Worm (Caenorhabditis elegans) whole organism, young adult: Measurements from ENCODE around the gene ZK402.1.

Experiments
- F22D6.2 ChIP-seq: sonication (generic microtip); optimal IDR thresholded peaks from 2 replicates; lab custom pipeline; 2016; ENCODE audit warnings: mild to moderate bottlenecking, missing genetic modification characterization, missing compliant biosample characterization
- F23B12.7 ChIP-seq: sonication (generic microtip); optimal IDR thresholded peaks from 2 replicates; lab custom pipeline; 2017; ENCODE audit warnings: missing genetic modification characterization, mild to moderate bottlenecking, missing compliant biosample characterization, antibody characterized with exemption, moderate library complexity; ENCODE audit not compliant: insufficient read depth
- F37B4.10 ChIP-seq: fragments of 200-800 bp; sonication (Bioruptor generic); IDR thresholded peaks from 2 replicates; pipeline ENCODE4 v1.3.6; 2022; ENCODE audit warnings: missing genetic modification characterization, missing compliant biosample characterization
- F52B5.7 ChIP-seq: sonication (generic microtip); optimal IDR thresholded peaks from 2 replicates; lab custom pipeline; 2016; ENCODE audit warnings: mild to moderate bottlenecking, missing genetic modification characterization, missing compliant biosample characterization
- F55B11.4 ChIP-seq: sonication (generic microtip); optimal IDR thresholded peaks from 2 replicates; lab custom pipeline; 2016; ENCODE audit warnings: missing compliant biosample characterization, missing genetic modification characterization, borderline replicate concordance; ENCODE audit not compliant: insufficient read depth
- K11D2.4 ChIP-seq: fragments of 200-800 bp; sonication (Bioruptor generic); IDR thresholded peaks from 2 replicates; pipeline ENCODE4 v1.3.6; 2022; ENCODE audit warnings: missing genetic modification reagents, missing genetic modification characterization, missing compliant biosample characterization
- Y53G8AR.9 ChIP-seq: fragments of 200-800 bp; sonication (Bioruptor generic); conservative IDR thresholded peaks from 2 replicates; pipeline ENCODE4 v1.3.6; 2022; ENCODE audit warnings: missing genetic modification reagents, missing genetic modification characterization, missing compliant biosample characterization
- Y56A3A.18 ChIP-seq: fragments of 200-800 bp; sonication (Bioruptor generic); IDR thresholded peaks from 2 replicates; pipeline ENCODE4 v1.3.6; 2022; ENCODE audit warnings: missing genetic modification reagents, missing genetic modification characterization, missing compliant biosample characterization
- Y67H2A.10 ChIP-seq: fragments of 200-800 bp; sonication (Bioruptor generic); conservative IDR thresholded peaks from 2 replicates; pipeline ENCODE4 v1.3.6; 2022; ENCODE audit warnings: missing genetic modification reagents, missing genetic modification characterization, missing compliant biosample characterization
- Y79H2A.3 ChIP-seq: fragments of 200-800 bp; sonication (Bioruptor generic); conservative IDR thresholded peaks from 2 replicates; pipeline ENCODE4 v1.3.6; 2022; ENCODE audit warnings: missing genetic modification reagents, missing genetic modification characterization, missing compliant biosample characterization
- akir-1 ChIP-seq: fragments of 200-800 bp; sonication (Bioruptor generic); optimal IDR thresholded peaks from 2 replicates; lab custom pipeline; 2018; ENCODE audit warnings: mild to moderate bottlenecking, missing genetic modification characterization, moderate library complexity, missing compliant biosample characterization
- ama-1 ChIP-seq, 3 experiments: fragments of 150-350 bp in 1 of 3; sonication (generic microtip) in 2 of 3; optimal IDR thresholded peaks; 2 replicates each; lab custom pipeline; 2014 to 2018; ENCODE audit warnings: missing biosample characterization in 2 of 3, missing genetic modification characterization in 2 of 3, missing genetic modification reagents in 2 of 3
- aptf-2 ChIP-seq: fragments of 200-800 bp; sonication (Bioruptor generic); conservative IDR thresholded peaks from 2 replicates; pipeline ENCODE4 v1.3.6; 2022; ENCODE audit warnings: missing genetic modification reagents, missing genetic modification characterization, missing compliant biosample characterization
- atf-7 ChIP-seq: sonication (generic microtip); optimal IDR thresholded peaks from 2 replicates; lab custom pipeline; 2017; ENCODE audit warnings: mild to moderate bottlenecking, missing genetic modification characterization, missing compliant biosample characterization
- cebp-1 ChIP-seq, 2 experiments: fragments of 200-800 bp in 1 of 2; sonication (Bioruptor generic) in 1 of 2; sonication (generic microtip) in 1 of 2; IDR thresholded peaks in 1 of 2; optimal IDR thresholded peaks in 1 of 2; 2 replicates each; pipeline versions ENCODE4 v1.3.6 to Lab custom; 2017 to 2022; ENCODE audit warnings: missing compliant biosample characterization in 2 of 2, missing genetic modification characterization in 2 of 2, mild to moderate bottlenecking in 1 of 2, missing genetic modification reagents in 1 of 2, moderate library complexity in 1 of 2
- ceh-100 ChIP-seq: fragments of 200-800 bp; sonication (Bioruptor generic); IDR thresholded peaks from 2 replicates; pipeline ENCODE4 v1.3.6; 2022; ENCODE audit warnings: missing genetic modification reagents, missing genetic modification characterization, missing compliant biosample characterization
- egl-18 ChIP-seq: fragments of 200-800 bp; sonication (Bioruptor generic); IDR thresholded peaks from 2 replicates; pipeline ENCODE4 v1.3.6; 2022; ENCODE audit warnings: missing genetic modification reagents, missing genetic modification characterization, missing compliant biosample characterization
- egrh-3 ChIP-seq: fragments of 200-800 bp; sonication (Bioruptor generic); IDR thresholded peaks from 2 replicates; pipeline ENCODE4 v1.3.6; 2022; ENCODE audit warnings: missing genetic modification reagents, missing genetic modification characterization, missing compliant biosample characterization
- ekl-4 ChIP-seq: fragments of 200-800 bp; sonication (Bioruptor generic); IDR thresholded peaks from 2 replicates; pipeline ENCODE4 v1.3.6; 2022; ENCODE audit warnings: missing genetic modification reagents, missing genetic modification characterization, missing compliant biosample characterization
- gei-17 ChIP-seq: fragments of 200-800 bp; sonication (Bioruptor generic); optimal IDR thresholded peaks from 2 replicates; lab custom pipeline; 2018; ENCODE audit warnings: mild to moderate bottlenecking, missing genetic modification characterization, missing compliant biosample characterization
- him-1 ChIP-seq: sonication (generic microtip); optimal IDR thresholded peaks from 2 replicates; lab custom pipeline; 2016; ENCODE audit warnings: missing genotype, missing genetic modification reagents, missing genetic modification characterization, missing compliant biosample characterization
- hlh-12 ChIP-seq: sonication (generic microtip); optimal IDR thresholded peaks from 2 replicates; lab custom pipeline; 2016; ENCODE audit warnings: missing genetic modification characterization, missing compliant biosample characterization
- hlh-26 ChIP-seq: fragments of 200-800 bp; sonication (Bioruptor generic); conservative IDR thresholded peaks from 2 replicates; pipeline ENCODE4 v1.3.6; 2022; ENCODE audit warnings: missing genetic modification reagents, missing genetic modification characterization, missing compliant biosample characterization
- hmg-1.2 ChIP-seq: fragments of 200-800 bp; sonication (Bioruptor generic); IDR thresholded peaks from 2 replicates; pipeline ENCODE4 v1.3.6; 2022; ENCODE audit warnings: missing genetic modification reagents, missing genetic modification characterization, missing compliant biosample characterization
- let-526 ChIP-seq: fragments of 200-800 bp; sonication (Bioruptor generic); IDR thresholded peaks from 2 replicates; pipeline ENCODE4 v1.3.6; 2022; ENCODE audit warnings: missing genetic modification reagents, missing genetic modification characterization, missing compliant biosample characterization
- let-607 ChIP-seq, 2 experiments: fragments of 200-800 bp in 1 of 2; sonication (Bioruptor generic) in 1 of 2; sonication (generic microtip) in 1 of 2; optimal IDR thresholded peaks; 2 replicates each; lab custom pipeline; 2016 to 2018; ENCODE audit warnings: mild to moderate bottlenecking in 2 of 2, missing compliant biosample characterization in 2 of 2, missing genetic modification characterization in 2 of 2, moderate library complexity in 2 of 2, missing genotype in 1 of 2
- lin-26 ChIP-seq: fragments of 200-800 bp; sonication (Bioruptor generic); IDR thresholded peaks from 2 replicates; pipeline ENCODE4 v1.3.6; 2022; ENCODE audit warnings: missing genetic modification reagents, missing genetic modification characterization, missing compliant biosample characterization
- lin-54 ChIP-seq: fragments of 200-800 bp; sonication (Bioruptor generic); optimal IDR thresholded peaks from 2 replicates; lab custom pipeline; 2018; ENCODE audit warnings: mild to moderate bottlenecking, missing genetic modification characterization, missing compliant biosample characterization
- madf-10 ChIP-seq: sonication (generic microtip); optimal IDR thresholded peaks from 2 replicates; lab custom pipeline; 2016; ENCODE audit warnings: mild to moderate bottlenecking, missing genetic modification characterization, missing compliant biosample characterization
- mcd-1 ChIP-seq: fragments of 200-800 bp; sonication (Bioruptor generic); IDR thresholded peaks from 2 replicates; pipeline ENCODE4 v1.3.6; 2022; ENCODE audit warnings: missing genetic modification reagents, missing genetic modification characterization, missing compliant biosample characterization
- mxl-1 ChIP-seq: sonication (generic microtip); optimal IDR thresholded peaks from 2 replicates; lab custom pipeline; 2016; ENCODE audit warnings: missing genetic modification characterization, missing compliant biosample characterization
- nhr-179 ChIP-seq: sonication (generic microtip); optimal IDR thresholded peaks from 2 replicates; lab custom pipeline; 2016; ENCODE audit warnings: mild to moderate bottlenecking, missing genetic modification characterization, missing compliant biosample characterization
- pbrm-1 ChIP-seq: fragments of 200-800 bp; sonication (Bioruptor generic); IDR thresholded peaks from 2 replicates; pipeline ENCODE4 v1.3.6; 2022; ENCODE audit warnings: missing genetic modification reagents, missing genetic modification characterization, missing compliant biosample characterization
- repo-1 ChIP-seq: sonication (generic microtip); optimal IDR thresholded peaks from 2 replicates; lab custom pipeline; 2017; ENCODE audit warnings: mild to moderate bottlenecking, missing genetic modification characterization, missing compliant biosample characterization
- sea-2 ChIP-seq: fragments of 200-800 bp; sonication (Bioruptor generic); IDR thresholded peaks from 2 replicates; pipeline ENCODE4 v1.3.6; 2022; ENCODE audit warnings: missing genetic modification characterization, missing compliant biosample characterization
- snpc-3.4 ChIP-seq: sonication (generic microtip); optimal IDR thresholded peaks from 2 replicates; lab custom pipeline; 2017; ENCODE audit warnings: missing genetic modification characterization, mild to moderate bottlenecking, missing compliant biosample characterization, antibody characterized with exemption, moderate library complexity, missing genotype, missing genetic modification reagents
- somi-1 ChIP-seq: fragments of 200-800 bp; sonication (Bioruptor generic); optimal IDR thresholded peaks from 2 replicates; lab custom pipeline; 2018; ENCODE audit warnings: mild to moderate bottlenecking, missing genetic modification characterization, missing compliant biosample characterization
- tbp1 ChIP-seq: fragments of 200-800 bp; sonication (Bioruptor generic); optimal IDR thresholded peaks from 2 replicates; lab custom pipeline; 2018; ENCODE audit warnings: mild to moderate bottlenecking, missing genetic modification characterization, missing compliant biosample characterization
- tlf-1 ChIP-seq: fragments of 200-800 bp; sonication (Bioruptor generic); optimal IDR thresholded peaks from 2 replicates; lab custom pipeline; 2018; ENCODE audit warnings: mild to moderate bottlenecking, missing genetic modification characterization, missing compliant biosample characterization
- unc-62 ChIP-seq: fragments of 150-350 bp; optimal IDR thresholded peaks from 2 replicates; lab custom pipeline; 2014; ENCODE audit warnings: missing biosample characterization, missing genetic modification reagents, missing genetic modification characterization
- ztf-18 ChIP-seq: sonication (generic microtip); optimal IDR thresholded peaks from 2 replicates; lab custom pipeline; 2016; ENCODE audit warnings: missing genotype, mild to moderate bottlenecking, missing genetic modification characterization, missing compliant biosample characterization
- ztf-22 ChIP-seq: fragments of 200-800 bp; sonication (Bioruptor generic); optimal IDR thresholded peaks from 2 replicates; lab custom pipeline; 2018; ENCODE audit warnings: mild to moderate bottlenecking, missing genetic modification characterization, moderate library complexity, missing compliant biosample characterization
- ztf-26 ChIP-seq: sonication (generic microtip); optimal IDR thresholded peaks from 2 replicates; lab custom pipeline; 2017; ENCODE audit warnings: missing genetic modification characterization, missing compliant biosample characterization

ZK402.1 gene

ce11 chrX:1446593-1447141 lies 42.6 kb downstream of the ZK402.1 start, which contains the start of gene zfp-3 (continued):
- peak; percentile 92 for TF ChIP-seq atf-7 (tag; lab: Kevin White, UChicago)
- peak; percentile 75 for TF ChIP-seq somi-1 (GFP tag; lab: Kevin White, UChicago)
- peak; percentile 70 for TF ChIP-seq repo-1 (tag; lab: Kevin White, UChicago)
- peak; percentile 91 for TF ChIP-seq ztf-26 (tag; lab: Kevin White, UChicago)
- no peak for TF ChIP-seq F37B4.10
- peak; percentile 80; the same call in 1 of the 2 replicates for TF ChIP-seq let-526 (GFP tag; lab: Robert Waterston, UW)
- TF ChIP-seq F55B11.4 (tag; lab: Kevin White, UChicago), result no peak
- TF ChIP-seq Y56A3A.18 (GFP tag; lab: Robert Waterston, UW), result 0 out of 2 replicates have a peak, but pooled peaks have one; percentile 50
- peak; percentile 92 for TF ChIP-seq ekl-4 (GFP tag; lab: Robert Waterston, UW)
- no peak for TF ChIP-seq egl-18 (GFP tag; lab: Robert Waterston, UW)
- TF ChIP-seq aptf-2 (GFP tag; lab: Robert Waterston, UW), result no peak
- no peak for TF ChIP-seq mxl-1 (tag; lab: Kevin White, UChicago)
- TF ChIP-seq cebp-1 (GFP tag; IDR thresholded peaks at IDR 0.05; lab: Robert Waterston, UW), result 0 out of 2 replicates have a peak, but pooled peaks have one; percentile 45
- no peak for TF ChIP-seq cebp-1 (tag; optimal IDR thresholded peaks at IDR 0.05; lab: Kevin White, UChicago)
- peak; percentile 79 for TF ChIP-seq madf-10 (tag; lab: Kevin White, UChicago)
- TF ChIP-seq egrh-3 (GFP tag; lab: Robert Waterston, UW), result peak; percentile 47; the same call in 1 of the 2 replicates
- TF ChIP-seq sea-2 (GFP tag; lab: Robert Waterston, UW), result peak; percentile 47; the same call in 1 of the 2 replicates
- TF ChIP-seq ztf-22 (GFP tag; lab: Kevin White, UChicago), result peak; percentile 61
- TF ChIP-seq mcd-1 (GFP tag; lab: Robert Waterston, UW), result peak; percentile 84
- peak; percentile 65 for TF ChIP-seq lin-54
- peak; percentile 90 for TF ChIP-seq pbrm-1 (GFP tag; lab: Robert Waterston, UW)
- TF ChIP-seq Y53G8AR.9 (GFP tag; lab: Robert Waterston, UW), result peak; percentile 77; the same call in 1 of the 2 replicates
- TF ChIP-seq ama-1 (optimal IDR thresholded peaks at IDR 0.05; lab: Kevin White, UChicago), result no peak
- no peak for TF ChIP-seq ama-1 (GFP tag; optimal IDR thresholded peaks at IDR 0.05; lab: Kevin White, UChicago)
- TF ChIP-seq F52B5.7 (tag; lab: Kevin White, UChicago), result peak; percentile 31
- peak; percentile 56 for TF ChIP-seq tlf-1 (GFP tag; lab: Kevin White, UChicago)
- TF ChIP-seq F23B12.7 (tag; lab: Kevin White, UChicago), result no peak
- peak in 1 of 2 experiments; percentile 64 for TF ChIP-seq let-607 (tag; optimal IDR thresholded peaks at IDR 0.05; lab: Kevin White, UChicago)
- peak; percentile 20 for TF ChIP-seq F22D6.2
- TF ChIP-seq tbp1 (GFP tag; lab: Kevin White, UChicago), result peak; percentile 67

DNA sequence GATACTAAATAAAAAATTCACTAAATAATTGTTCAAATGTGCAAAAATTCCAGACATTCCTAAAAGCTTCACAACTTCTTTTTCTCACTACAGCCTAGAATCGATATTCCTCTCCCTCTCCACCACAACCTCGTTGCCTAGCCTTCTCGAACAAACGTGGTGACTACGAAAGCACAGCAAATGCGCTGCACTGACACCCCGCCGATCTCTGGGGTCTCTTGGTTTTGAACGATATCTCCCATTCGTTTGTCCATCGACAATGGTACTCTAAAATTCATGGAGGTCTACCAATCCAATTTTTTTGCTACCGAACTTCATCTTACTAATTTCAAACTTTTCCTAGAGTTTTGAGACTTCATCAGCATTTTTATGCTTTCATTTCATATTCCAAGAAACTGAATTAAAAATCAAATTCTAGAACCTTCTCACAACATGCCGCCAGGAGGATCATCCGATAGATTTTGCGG lies 46.3 kb downstream of the ZK402.1 start, which contains the start of gene W05H7.1:
Gene W05H7.1 (plus strand): TSS at position 417 of the 467 bp plus-strand sequence.
- no peak for TF ChIP-seq gei-17 (GFP tag; lab: Kevin White, UChicago)
- TF ChIP-seq lin-26 (GFP tag; lab: Robert Waterston, UW), result no peak
- no peak for TF ChIP-seq hlh-26 (GFP tag; lab: Robert Waterston, UW)
- no peak for TF ChIP-seq akir-1 (GFP tag; lab: Kevin White, UChicago)
- TF ChIP-seq ztf-18, result no peak
- TF ChIP-seq Y67H2A.10, result no peak
- peak; percentile 7; the same call in 1 of the 2 replicates for TF ChIP-seq mcd-1 (GFP tag; lab: Robert Waterston, UW)
- TF ChIP-seq K11D2.4 (GFP tag; lab: Robert Waterston, UW), result 0 out of 2 replicates have a peak, but pooled peaks have one; percentile 23
- TF ChIP-seq unc-62 (GFP tag; lab: Kevin White, UChicago), result no peak
- TF ChIP-seq ceh-100, result no peak
- TF ChIP-seq aptf-2 (GFP tag; lab: Robert Waterston, UW), result no peak
- TF ChIP-seq hmg-1.2, result peak; percentile 46; the same call in 1 of the 2 replicates
- TF ChIP-seq nhr-179 (tag; lab: Kevin White, UChicago), result no peak
- TF ChIP-seq hlh-12, result no peak
- no peak for TF ChIP-seq egrh-3 (GFP tag; lab: Robert Waterston, UW)
- TF ChIP-seq him-1 (tag; lab: Kevin White, UChicago), result no peak
- TF ChIP-seq snpc-3.4 (tag; lab: Kevin White, UChicago), result no peak
- no peak for TF ChIP-seq Y79H2A.3 (GFP tag; lab: Robert Waterston, UW)
